Worm (Caenorhabditis elegans) whole organism, L4 larva: ENCODE measurements around the gene C33A11.2.

Source experiments
- F10B5.3 ChIP-seq: sonication (generic microtip); optimal IDR thresholded peaks from 2 replicates; lab custom pipeline; 2016; ENCODE audit warnings: mild to moderate bottlenecking, missing genetic modification characterization, missing compliant biosample characterization
- F37D6.2 ChIP-seq: sonication (generic microtip); optimal IDR thresholded peaks from 2 replicates; lab custom pipeline; 2016; ENCODE audit warnings: mild to moderate bottlenecking, missing genetic modification characterization, missing compliant biosample characterization
- T20F7.1 ChIP-seq: fragments of 200-800 bp; sonication (Bioruptor generic); optimal IDR thresholded peaks from 2 replicates; lab custom pipeline; 2018; ENCODE audit warnings: mild to moderate bottlenecking, missing genetic modification characterization, missing compliant biosample characterization
- Y5F2A.4 ChIP-seq: fragments of 200-800 bp; sonication (Bioruptor generic); optimal IDR thresholded peaks from 2 replicates; lab custom pipeline; 2018; ENCODE audit warnings: mild to moderate bottlenecking, missing genetic modification characterization, missing compliant biosample characterization
- aly-2 ChIP-seq: sonication (generic microtip); optimal IDR thresholded peaks from 2 replicates; lab custom pipeline; 2018; ENCODE audit warnings: missing biosample characterization, missing genetic modification characterization
- arid-1 ChIP-seq: fragments of 200-800 bp; sonication (Bioruptor generic); conservative IDR thresholded peaks from 2 replicates; pipeline ENCODE4 v1.3.6; 2022; ENCODE audit warnings: missing genetic modification reagents, missing genetic modification characterization, missing compliant biosample characterization
- ceh-28 ChIP-seq: fragments of 150-350 bp; optimal IDR thresholded peaks from 2 replicates; lab custom pipeline; 2014; ENCODE audit warnings: missing biosample characterization, missing genetic modification reagents, missing genetic modification characterization
- ceh-44 ChIP-seq: fragments of 200-800 bp; sonication (Bioruptor generic); IDR thresholded peaks from 2 replicates; pipeline ENCODE4 v1.3.6; 2022; ENCODE audit warnings: missing genetic modification reagents, missing genetic modification characterization, missing compliant biosample characterization
- ceh-82 ChIP-seq: sonication (generic microtip); optimal IDR thresholded peaks from 2 replicates; lab custom pipeline; 2017; ENCODE audit warnings: missing biosample characterization, missing genetic modification characterization
- cey-2 ChIP-seq: sonication (generic microtip); optimal IDR thresholded peaks from 3 replicates; lab custom pipeline; 2017; ENCODE audit warnings: missing genetic modification characterization, mild to moderate bottlenecking, missing compliant biosample characterization, antibody characterized with exemption, borderline replicate concordance; ENCODE audit not compliant: insufficient read depth
- ctbp-1 ChIP-seq: fragments of 200-800 bp; sonication (Bioruptor generic); IDR thresholded peaks from 2 replicates; pipeline ENCODE4 v1.3.6; 2022; ENCODE audit warnings: missing genetic modification reagents, missing genetic modification characterization, missing compliant biosample characterization
- daf-12 ChIP-seq: fragments of 150-350 bp; optimal IDR thresholded peaks from 2 replicates; lab custom pipeline; 2014; ENCODE audit warnings: missing biosample characterization, missing genetic modification reagents, missing genetic modification characterization
- daf-19 ChIP-seq: fragments of 200-800 bp; sonication (Bioruptor generic); conservative IDR thresholded peaks from 2 replicates; pipeline ENCODE4 v1.3.6; 2022; ENCODE audit warnings: missing genetic modification characterization, missing compliant biosample characterization
- dmd-6 ChIP-seq: fragments of 200-800 bp; sonication (Bioruptor generic); IDR thresholded peaks from 2 replicates; pipeline ENCODE4 v1.3.6; 2022; ENCODE audit warnings: missing genetic modification reagents, missing genetic modification characterization, missing compliant biosample characterization
- dmd-8 ChIP-seq: fragments of 200-800 bp; sonication (Bioruptor generic); IDR thresholded peaks from 2 replicates; pipeline ENCODE4 v1.3.6; 2022; ENCODE audit warnings: missing genetic modification characterization, missing compliant biosample characterization
- dmd-9 ChIP-seq: fragments of 200-800 bp; sonication (Bioruptor generic); IDR thresholded peaks from 2 replicates; pipeline ENCODE4 v1.3.6; 2022; ENCODE audit warnings: missing genetic modification reagents, missing genetic modification characterization, missing compliant biosample characterization
- dpl-1 ChIP-seq: fragments of 150-350 bp; optimal IDR thresholded peaks from 2 replicates; lab custom pipeline; 2014; ENCODE audit warnings: missing biosample characterization, missing genetic modification reagents, missing genetic modification characterization
- duxl-1 ChIP-seq: sonication (generic microtip); optimal IDR thresholded peaks from 2 replicates; lab custom pipeline; 2016; ENCODE audit warnings: mild to moderate bottlenecking, missing genetic modification characterization, moderate library complexity, missing compliant biosample characterization; ENCODE audit not compliant: poor library complexity
- egl-27 ChIP-seq: sonication (generic microtip); optimal IDR thresholded peaks from 3 replicates; lab custom pipeline; 2017; ENCODE audit warnings: missing biosample characterization, missing genetic modification reagents, missing genetic modification characterization
- hif-1 ChIP-seq, 2 experiments: sonication (generic microtip); optimal IDR thresholded peaks; 2 replicates each; lab custom pipeline; 2016 to 2017; ENCODE audit warnings: missing compliant biosample characterization in 2 of 2, missing genetic modification characterization in 2 of 2, missing genetic modification reagents in 2 of 2, missing genotype in 2 of 2, mild to moderate bottlenecking in 1 of 2
- hlh-11 ChIP-seq: fragments of 200-800 bp; sonication (Bioruptor generic); optimal IDR thresholded peaks from 2 replicates; lab custom pipeline; 2018; ENCODE audit warnings: mild to moderate bottlenecking, missing genetic modification characterization, missing compliant biosample characterization
- jun-1 ChIP-seq: fragments of 150-350 bp; optimal IDR thresholded peaks from 2 replicates; lab custom pipeline; 2014; ENCODE audit warnings: missing biosample characterization, missing genetic modification reagents, missing genetic modification characterization
- lin-1 ChIP-seq: fragments of 200-800 bp; sonication (Bioruptor generic); IDR thresholded peaks from 2 replicates; pipeline ENCODE4 v1.3.6; 2022; ENCODE audit warnings: missing genetic modification reagents, missing genetic modification characterization, missing compliant biosample characterization
- lin-38 ChIP-seq: fragments of 200-800 bp; sonication (Bioruptor generic); IDR thresholded peaks from 2 replicates; pipeline ENCODE4 v1.3.6; 2022; ENCODE audit warnings: missing genetic modification reagents, missing genetic modification characterization, missing compliant biosample characterization
- lin-39 ChIP-seq: fragments of 150-350 bp; optimal IDR thresholded peaks from 2 replicates; lab custom pipeline; 2014; ENCODE audit warnings: missing biosample characterization, missing genetic modification reagents, missing genetic modification characterization
- lir-3 ChIP-seq: sonication (generic microtip); optimal IDR thresholded peaks from 2 replicates; lab custom pipeline; 2016; ENCODE audit warnings: mild to moderate bottlenecking, missing genetic modification characterization, missing compliant biosample characterization
- mdl-1 ChIP-seq, 2 experiments: fragments of 150-350 bp in 1 of 2; sonication (generic microtip) in 1 of 2; optimal IDR thresholded peaks; 2 replicates each; lab custom pipeline; 2014 to 2017; ENCODE audit warnings: missing biosample characterization in 2 of 2, missing genetic modification characterization in 2 of 2
- mdt-29 ChIP-seq: fragments of 200-800 bp; sonication (Bioruptor generic); IDR thresholded peaks from 2 replicates; pipeline ENCODE4 v1.3.6; 2022; ENCODE audit warnings: missing genetic modification reagents, missing genetic modification characterization, missing compliant biosample characterization
- mep-1 ChIP-seq: fragments of 150-350 bp; sonication (generic microtip); optimal IDR thresholded peaks from 3 replicates; lab custom pipeline; 2014; ENCODE audit warnings: missing biosample characterization, missing genetic modification characterization
- mxl-2 ChIP-seq: fragments of 200-800 bp; sonication (Bioruptor generic); conservative IDR thresholded peaks from 2 replicates; pipeline ENCODE4 v1.3.6; 2022; ENCODE audit warnings: missing genetic modification reagents, missing genetic modification characterization, missing compliant biosample characterization
- mxl-3 ChIP-seq: fragments of 200-800 bp; sonication (Bioruptor generic); optimal IDR thresholded peaks from 2 replicates; lab custom pipeline; 2018; ENCODE audit warnings: mild to moderate bottlenecking, missing genetic modification characterization, missing compliant biosample characterization
- nhr-102 ChIP-seq: sonication (generic microtip); optimal IDR thresholded peaks from 2 replicates; lab custom pipeline; 2016; ENCODE audit warnings: mild to moderate bottlenecking, missing genetic modification characterization, moderate library complexity, missing compliant biosample characterization
- nhr-11 ChIP-seq: fragments of 150-350 bp; optimal IDR thresholded peaks from 2 replicates; lab custom pipeline; 2014; ENCODE audit warnings: missing biosample characterization, missing genetic modification characterization
- nhr-237 ChIP-seq: sonication (generic microtip); optimal IDR thresholded peaks from 2 replicates; lab custom pipeline; 2017; ENCODE audit warnings: missing biosample characterization, missing genetic modification characterization
- nhr-28 ChIP-seq: fragments of 150-350 bp; optimal IDR thresholded peaks from 2 replicates; lab custom pipeline; 2014; ENCODE audit warnings: missing biosample characterization, missing genetic modification characterization
- nhr-41 ChIP-seq: fragments of 200-800 bp; sonication (Bioruptor generic); IDR thresholded peaks from 2 replicates; pipeline ENCODE4 v1.3.6; 2022; ENCODE audit warnings: missing genetic modification reagents, missing genetic modification characterization, missing compliant biosample characterization
- nhr-42 ChIP-seq: fragments of 200-800 bp; sonication (Bioruptor generic); IDR thresholded peaks from 2 replicates; pipeline ENCODE4 v1.3.6; 2022; ENCODE audit warnings: missing genetic modification characterization, missing compliant biosample characterization
- nhr-6 ChIP-seq: fragments of 150-350 bp; optimal IDR thresholded peaks from 2 replicates; lab custom pipeline; 2014; ENCODE audit warnings: missing biosample characterization, missing genetic modification characterization
- nhr-76 ChIP-seq: fragments of 150-350 bp; optimal IDR thresholded peaks from 2 replicates; lab custom pipeline; 2014; ENCODE audit warnings: missing biosample characterization, missing genetic modification characterization
- php-3 ChIP-seq: fragments of 200-800 bp; sonication (Bioruptor generic); IDR thresholded peaks from 2 replicates; pipeline ENCODE4 v1.3.6; 2022; ENCODE audit warnings: missing genetic modification reagents, missing genetic modification characterization, missing compliant biosample characterization
- pqm-1 ChIP-seq: sonication (generic microtip); optimal IDR thresholded peaks from 2 replicates; lab custom pipeline; 2017; ENCODE audit warnings: missing biosample characterization, missing genetic modification characterization
- sdz-12 ChIP-seq: fragments of 200-800 bp; sonication (Bioruptor generic); optimal IDR thresholded peaks from 2 replicates; lab custom pipeline; 2018; ENCODE audit warnings: mild to moderate bottlenecking, missing genetic modification characterization, missing compliant biosample characterization
- set-16 ChIP-seq: fragments of 200-800 bp; sonication (Bioruptor generic); IDR thresholded peaks from 2 replicates; pipeline ENCODE4 v1.3.6; 2022; ENCODE audit warnings: missing genetic modification reagents, missing genetic modification characterization, missing compliant biosample characterization
- snpc-1.2 ChIP-seq: fragments of 200-800 bp; sonication (Bioruptor generic); IDR thresholded peaks from 2 replicates; pipeline ENCODE4 v1.3.6; 2022; ENCODE audit warnings: missing genetic modification reagents, missing genetic modification characterization, missing compliant biosample characterization
- spr-3 ChIP-seq: fragments of 200-800 bp; sonication (Bioruptor generic); optimal IDR thresholded peaks from 2 replicates; lab custom pipeline; 2018; ENCODE audit warnings: mild to moderate bottlenecking, missing genetic modification characterization, missing compliant biosample characterization
- tra-1 ChIP-seq: fragments of 200-800 bp; sonication (Bioruptor generic); IDR thresholded peaks from 2 replicates; pipeline ENCODE4 v1.3.6; 2022; ENCODE audit warnings: missing genetic modification reagents, missing genetic modification characterization, missing compliant biosample characterization
- unc-130 ChIP-seq: sonication (generic microtip); optimal IDR thresholded peaks from 2 replicates; lab custom pipeline; 2016; ENCODE audit warnings: missing genetic modification reagents, missing genetic modification characterization, missing compliant biosample characterization
- unc-62 ChIP-seq, 3 experiments: fragments of 150-350 bp in 1 of 3; sonication (generic microtip); optimal IDR thresholded peaks in 2 of 3; peaks in 1 of 3; 1 replicate in 1 of 3; 2 replicates in 2 of 3; lab custom pipeline; 2014 to 2017; ENCODE audit warnings: missing biosample characterization in 3 of 3, missing genetic modification characterization in 3 of 3, missing genetic modification reagents in 3 of 3, missing genotype in 1 of 3
- zag-1 ChIP-seq: fragments of 150-350 bp; optimal IDR thresholded peaks from 2 replicates; lab custom pipeline; 2014; ENCODE audit warnings: missing biosample characterization, missing genetic modification characterization
- zfp-3 ChIP-seq: fragments of 200-800 bp; sonication (Bioruptor generic); conservative IDR thresholded peaks from 2 replicates; pipeline ENCODE4 v1.3.6; 2022; ENCODE audit warnings: missing genetic modification reagents, missing genetic modification characterization, missing compliant biosample characterization
- ztf-11 ChIP-seq: fragments of 150-350 bp; optimal IDR thresholded peaks from 2 replicates; lab custom pipeline; 2014; ENCODE audit warnings: missing biosample characterization, missing genetic modification characterization

The C33A11.2 gene

DNA sequence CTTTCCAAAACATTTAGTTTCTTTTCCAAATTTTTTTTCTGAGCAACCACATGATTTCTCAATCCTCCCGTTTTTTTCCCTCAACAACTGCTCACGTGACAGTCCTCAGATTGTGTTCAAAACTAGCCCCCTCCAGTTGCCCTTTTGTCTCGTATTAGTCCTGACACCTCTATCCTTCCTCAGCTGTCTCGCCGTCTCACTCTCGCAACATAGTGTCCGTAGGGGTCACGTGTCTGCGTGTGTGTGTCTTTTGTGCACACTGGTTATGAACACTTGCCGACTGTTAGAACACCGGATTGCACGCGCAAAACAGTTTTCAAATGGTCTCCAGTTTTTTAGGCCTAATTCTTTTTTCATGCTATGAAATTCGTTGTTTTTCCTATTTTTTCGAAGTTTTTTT is 557 bp upstream of the C33A11.2 start (continued):
- TF ChIP-seq T20F7.1 (GFP tag; lab: Kevin White, UChicago) (no peak), ceh-82 (no peak), ceh-28 (tag; lab: Kevin White, UChicago) (no peak), zag-1 (no peak), nhr-11 (peak; percentile 92), lin-39 (no peak), cey-2 (no peak), ctbp-1 (GFP tag; lab: Robert Waterston, UW) (no peak; the same call in 1 of the 2 replicates), mdl-1 (tag; optimal IDR thresholded peaks at IDR 0.05; lab: Kevin White, UChicago) (peak; percentile 46 to 94), hif-1 (tag; optimal IDR thresholded peaks at IDR 0.05; lab: Kevin White, UChicago) (peak in 1 of 2 experiments; percentile 75), mxl-3 (peak; percentile 82), spr-3 (GFP tag; lab: Kevin White, UChicago) (no peak), nhr-237 (tag; lab: Kevin White, UChicago) (no peak), dmd-9 (no peak), lin-1 (GFP tag; lab: Robert Waterston, UW) (no peak), snpc-1.2 (GFP tag; lab: Robert Waterston, UW) (no peak), ztf-11 (tag; lab: Kevin White, UChicago) (no peak), zfp-3 (0 out of 2 replicates have a peak, but pooled peaks have one; percentile 31), ceh-44 (GFP tag; lab: Robert Waterston, UW) (no peak), php-3 (no peak), mdt-29 (GFP tag; lab: Robert Waterston, UW) (peak; percentile 64; the same call in 1 of the 2 replicates), unc-130 (GFP tag; lab: Kevin White, UChicago) (no peak), nhr-76 (no peak), daf-12 (tag; lab: Kevin White, UChicago) (no peak), F10B5.3 (no peak), nhr-6 (tag; lab: Kevin White, UChicago) (peak; percentile 4), lin-38 (GFP tag; lab: Robert Waterston, UW) (no peak), duxl-1 (tag; lab: Kevin White, UChicago) (peak; percentile 3), set-16 (GFP tag; lab: Robert Waterston, UW) (peak; percentile 32; the same call in 1 of the 2 replicates), lir-3 (tag; lab: Kevin White, UChicago) (no peak), daf-19 (no peak), F37D6.2 (tag; lab: Kevin White, UChicago) (peak; percentile 52), pqm-1 (tag; lab: Kevin White, UChicago) (no peak), tra-1 (GFP tag; lab: Robert Waterston, UW) (peak; percentile 62), hlh-11 (tag; lab: Kevin White, UChicago) (peak; percentile 93), nhr-102 (tag; lab: Kevin White, UChicago) (peak; percentile 3), jun-1 (no peak), mep-1 (tag; lab: Kevin White, UChicago) (peak; percentile 92), arid-1 (GFP tag; lab: Robert Waterston, UW) (no peak), aly-2 (tag; lab: Kevin White, UChicago) (no peak), dmd-6 (peak; percentile 28; the same call in 1 of the 2 replicates), mxl-2 (GFP tag; lab: Robert Waterston, UW) (no peak), unc-62 (GFP tag; optimal IDR thresholded peaks at IDR 0.05 in 1 of 2; lab: Kevin White, UChicago) (peak in 1 of 2 experiments; percentile 43), unc-62 (tag; optimal IDR thresholded peaks at IDR 0.05; lab: Kevin White, UChicago) (no peak), nhr-41 (GFP tag; lab: Robert Waterston, UW) (no peak), nhr-28 (peak; percentile 86), dpl-1 (GFP tag; lab: Kevin White, UChicago) (no peak), nhr-42 (no peak), Y5F2A.4 (no peak), egl-27 (tag; lab: Kevin White, UChicago) (no peak), dmd-8 (no peak), sdz-12 (no peak)
